Fruit fly (Drosophila melanogaster): ENCODE results near the gene CG43084.

CG43084 gene

DNA sequence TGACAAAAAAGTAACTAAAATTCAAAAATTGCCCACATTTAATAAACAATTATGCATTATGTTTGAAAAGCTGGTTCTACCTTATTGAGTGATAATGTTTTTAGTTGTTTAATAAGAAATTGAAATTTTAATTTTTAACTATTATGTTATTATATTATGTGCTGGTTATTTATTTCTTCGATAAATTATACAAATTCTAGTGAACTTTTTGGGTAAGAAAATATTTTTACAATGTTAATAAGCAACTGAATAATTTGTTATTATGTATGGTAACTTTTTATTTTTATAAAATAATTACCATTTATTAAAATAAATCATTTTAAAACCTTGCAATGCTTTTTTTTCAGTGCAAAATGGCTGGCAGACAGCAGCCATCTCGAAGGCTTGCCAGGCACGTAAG is 34.2 kb upstream of the CG43084 start (continued):
- TF ChIP-seq CG4617 (GFP tag; optimal IDR thresholded peaks at IDR 0.05; ENCODE audit: borderline replicate concordance) (no peak), CG4820 (GFP tag; optimal IDR thresholded peaks at IDR 0.05) (no peak), crol (GFP tag; IDR thresholded peaks at IDR 0.05) (no peak), Hr39 (optimal IDR thresholded peaks at IDR 0.05) (no peak), CG18011 (GFP tag; optimal IDR thresholded peaks at IDR 0.05) (no peak), CG3163 (GFP tag; optimal IDR thresholded peaks at IDR 0.05) (no peak), CG10209 (GFP tag; optimal IDR thresholded peaks at IDR 0.05) (no peak), HLHmδ (GFP tag; optimal IDR thresholded peaks at IDR 0.05) (no peak), corto (GFP tag; optimal IDR thresholded peaks at IDR 0.05) (no peak), dmrt99B (tag; optimal IDR thresholded peaks at IDR 0.05) (peak; percentile 27), CG14667 (GFP tag; IDR thresholded peaks at IDR 0.05) (no peak), H15 (GFP tag; IDR thresholded peaks at IDR 0.05) (no peak), CG12659 (GFP tag; optimal IDR thresholded peaks at IDR 0.05) (peak; percentile 17), phol (tag; optimal IDR thresholded peaks at IDR 0.05) (peak; percentile 19), unpg (GFP tag; optimal IDR thresholded peaks at IDR 0.05) (no peak), CG17385 (GFP tag; optimal IDR thresholded peaks at IDR 0.05) (peak; percentile 1), CG17361 (GFP tag; IDR thresholded peaks at IDR 0.05) (peak; percentile 59; the same call in 1 of the 3 replicates), fu2 (GFP tag; optimal IDR thresholded peaks at IDR 0.05) (no peak), CG1233 (GFP tag; optimal IDR thresholded peaks at IDR 0.05) (peak; percentile 31), CG2116 (GFP tag; optimal IDR thresholded peaks at IDR 0.05) (no peak), emc (GFP tag; optimal IDR thresholded peaks at IDR 0.05) (no peak), NfI (GFP tag; optimal IDR thresholded peaks at IDR 0.05) (no peak), dysf (GFP tag; IDR thresholded peaks at IDR 0.05) (no peak), dan (GFP tag; IDR thresholded peaks at IDR 0.05) (no peak), Dek (tag; optimal IDR thresholded peaks at IDR 0.05) (no peak), CG12391 (tag; optimal IDR thresholded peaks at IDR 0.05) (peak; percentile 30), vfl (GFP tag; optimal IDR thresholded peaks at IDR 0.05) (no peak), CG9437 (GFP tag; optimal IDR thresholded peaks at IDR 0.05) (peak; percentile 32), slbo (GFP tag; IDR thresholded peaks at IDR 0.05) (no peak), Meics (GFP tag; optimal IDR thresholded peaks at IDR 0.05) (peak; percentile 55), eyg (GFP tag; optimal IDR thresholded peaks at IDR 0.05) (no peak), da (GFP tag; optimal IDR thresholded peaks at IDR 0.05) (no peak), NK7.1 (GFP tag; optimal IDR thresholded peaks at IDR 0.05) (no peak), CG31365 (tag; optimal IDR thresholded peaks at IDR 0.05) (no peak), Atf-2 (GFP tag; optimal IDR thresholded peaks at IDR 0.05) (no peak), CG18262 (tag; optimal IDR thresholded peaks at IDR 0.05) (peak; percentile 40), Dref (GFP tag; IDR thresholded peaks at IDR 0.05) (no peak), Blimp-1 (GFP tag; optimal IDR thresholded peaks at IDR 0.05) (no peak), CG31441 (GFP tag; IDR thresholded peaks at IDR 0.05) (peak; percentile 55; the same call in 1 of the 2 replicates), HLH3B (GFP tag; IDR thresholded peaks at IDR 0.05) (no peak), Lhr (GFP tag; optimal IDR thresholded peaks at IDR 0.05) (no peak)

DNA sequence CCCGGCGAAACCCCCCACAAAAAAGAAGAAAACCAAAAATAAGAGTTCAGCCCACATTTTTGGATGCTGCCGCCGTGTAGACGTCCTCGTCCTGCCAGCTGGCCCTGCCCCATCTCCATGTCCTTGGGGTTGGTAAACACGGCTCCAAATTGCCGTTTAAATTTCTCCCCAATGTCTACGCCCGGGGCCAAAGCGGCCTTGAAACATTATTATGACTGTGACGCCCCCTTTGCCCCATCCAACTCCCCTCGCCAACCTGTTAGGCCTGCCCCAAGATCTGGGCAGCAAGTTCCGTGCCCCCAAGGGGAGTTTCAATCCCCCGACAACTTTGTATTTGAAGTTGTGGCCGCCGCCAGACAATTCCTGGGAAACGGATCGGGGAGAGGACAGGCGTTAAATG is 33.8 kb upstream of the CG43084 start:
- TF ChIP-seq CG15601 (tag; optimal IDR thresholded peaks at IDR 0.05) (no peak), CG1832 (GFP tag; optimal IDR thresholded peaks at IDR 0.05) (peak; percentile 18), NfI (GFP tag; optimal IDR thresholded peaks at IDR 0.05) (no peak), pb (GFP tag; optimal IDR thresholded peaks at IDR 0.05) (no peak), usp (GFP tag; optimal IDR thresholded peaks at IDR 0.05) (no peak), Bteb2 (GFP tag; optimal IDR thresholded peaks at IDR 0.05) (no peak), psq (GFP tag; optimal IDR thresholded peaks at IDR 0.05) (no peak), tna (GFP tag; IDR thresholded peaks at IDR 0.05; ENCODE audit: partially characterized antibody) (no peak), Deaf1 (tag; optimal IDR thresholded peaks at IDR 0.05) (no peak), CG8089 (GFP tag; optimal IDR thresholded peaks at IDR 0.05) (no peak), ken (GFP tag; IDR thresholded peaks at IDR 0.05) (no peak), lov (optimal IDR thresholded peaks at IDR 0.05) (no peak), lov (GFP tag; IDR thresholded peaks at IDR 0.05) (no peak), az2 (GFP tag; optimal IDR thresholded peaks at IDR 0.05) (no peak), CG16863 (GFP tag; optimal IDR thresholded peaks at IDR 0.05) (no peak)

All from whole organism, embryonic.